Worm (Caenorhabditis elegans) whole organism, mixed stage, embryonic: ENCODE results near the gene F55B11.2.

ENCODE experiments used
- ces-1 ChIP-seq: fragments of 150-350 bp; optimal IDR thresholded peaks from 2 replicates; lab custom pipeline; 2014; ENCODE audit warnings: missing biosample characterization, missing genetic modification reagents, missing genetic modification characterization
- elt-3 ChIP-seq: fragments of 150-350 bp; optimal IDR thresholded peaks from 2 replicates; lab custom pipeline; 2014; ENCODE audit warnings: missing biosample characterization, missing genetic modification characterization
- lin-13 ChIP-seq: fragments of 150-350 bp; optimal IDR thresholded peaks from 2 replicates; lab custom pipeline; 2014; ENCODE audit warnings: missing biosample characterization, missing genetic modification characterization
- nhr-12 ChIP-seq: fragments of 150-350 bp; optimal IDR thresholded peaks from 2 replicates; lab custom pipeline; 2014; ENCODE audit warnings: missing biosample characterization, missing genetic modification characterization
- snpc-4 ChIP-seq: fragments of 150-350 bp; optimal IDR thresholded peaks from 2 replicates; lab custom pipeline; 2014; ENCODE audit warnings: missing biosample characterization, missing genetic modification characterization
- unc-39 ChIP-seq: fragments of 150-350 bp; optimal IDR thresholded peaks from 2 replicates; lab custom pipeline; 2014; ENCODE audit warnings: missing biosample characterization, missing genetic modification characterization
- zip-8 ChIP-seq: fragments of 150-350 bp; optimal IDR thresholded peaks from 2 replicates; lab custom pipeline; 2014; ENCODE audit warnings: missing biosample characterization, missing genetic modification characterization

ce11 chrIV:14456667-14457066 is 33.6 kb upstream of the F55B11.2 start, which contains the start of gene nspg-9:
- no peak for TF ChIP-seq unc-39
- no peak for TF ChIP-seq nhr-12 (tag; lab: Kevin White, UChicago)
- TF ChIP-seq zip-8: no peak
- no peak for TF ChIP-seq lin-13
- no peak for TF ChIP-seq ces-1
- TF ChIP-seq snpc-4 (tag; lab: Kevin White, UChicago): no peak
- no peak for TF ChIP-seq elt-3 (tag; lab: Kevin White, UChicago)
